Worm (Caenorhabditis elegans) whole organism, young adult: ENCODE measurements around the gene Y41D4B.17.

Source experiments
- B0019.2 ChIP-seq: fragments of 200-800 bp; sonication (Bioruptor generic); conservative IDR thresholded peaks from 2 replicates; pipeline ENCODE4 v1.3.6; 2022; ENCODE audit warnings: missing genetic modification reagents, missing genetic modification characterization, missing compliant biosample characterization
- C06A6.2 ChIP-seq: fragments of 200-800 bp; sonication (Bioruptor generic); conservative IDR thresholded peaks from 2 replicates; pipeline ENCODE4 v1.3.6; 2022; ENCODE audit warnings: missing genetic modification characterization, missing compliant biosample characterization
- C17E4.6 ChIP-seq: fragments of 200-800 bp; sonication (Bioruptor generic); IDR thresholded peaks from 2 replicates; pipeline ENCODE4 v1.3.6; 2022; ENCODE audit warnings: missing genetic modification reagents, missing genetic modification characterization, missing compliant biosample characterization
- F33H1.4 ChIP-seq: fragments of 200-800 bp; sonication (Bioruptor generic); IDR thresholded peaks from 2 replicates; pipeline ENCODE4 v1.3.6; 2022; ENCODE audit warnings: missing genetic modification reagents, missing genetic modification characterization, missing compliant biosample characterization
- F39B2.1 ChIP-seq: fragments of 200-800 bp; sonication (Bioruptor generic); IDR thresholded peaks from 2 replicates; pipeline ENCODE4 v1.3.6; 2022; ENCODE audit warnings: missing genetic modification reagents, missing genetic modification characterization, missing compliant biosample characterization
- F49E8.2 ChIP-seq: sonication (generic microtip); optimal IDR thresholded peaks from 3 replicates; lab custom pipeline; 2017; ENCODE audit warnings: missing genetic modification characterization, mild to moderate bottlenecking, missing compliant biosample characterization, antibody characterized with exemption, moderate library complexity; ENCODE audit not compliant: insufficient read depth
- F52B5.7 ChIP-seq: sonication (generic microtip); optimal IDR thresholded peaks from 2 replicates; lab custom pipeline; 2016; ENCODE audit warnings: mild to moderate bottlenecking, missing genetic modification characterization, missing compliant biosample characterization
- F55B11.4 ChIP-seq: sonication (generic microtip); optimal IDR thresholded peaks from 2 replicates; lab custom pipeline; 2016; ENCODE audit warnings: missing compliant biosample characterization, missing genetic modification characterization, borderline replicate concordance; ENCODE audit not compliant: insufficient read depth
- F57C9.4 ChIP-seq: sonication (generic microtip); optimal IDR thresholded peaks from 2 replicates; lab custom pipeline; 2017; ENCODE audit warnings: mild to moderate bottlenecking, missing genetic modification characterization, missing compliant biosample characterization
- K12H6.12 ChIP-seq: fragments of 200-800 bp; sonication (Bioruptor generic); optimal IDR thresholded peaks from 2 replicates; lab custom pipeline; 2018; ENCODE audit warnings: mild to moderate bottlenecking, missing genetic modification characterization, missing compliant biosample characterization
- Y53F4B.3 ChIP-seq: fragments of 200-800 bp; sonication (Bioruptor generic); IDR thresholded peaks from 2 replicates; pipeline ENCODE4 v1.3.6; 2022; ENCODE audit warnings: missing genetic modification reagents, missing genetic modification characterization, missing compliant biosample characterization
- Y53G8AR.9 ChIP-seq: fragments of 200-800 bp; sonication (Bioruptor generic); conservative IDR thresholded peaks from 2 replicates; pipeline ENCODE4 v1.3.6; 2022; ENCODE audit warnings: missing genetic modification reagents, missing genetic modification characterization, missing compliant biosample characterization
- akir-1 ChIP-seq: fragments of 200-800 bp; sonication (Bioruptor generic); optimal IDR thresholded peaks from 2 replicates; lab custom pipeline; 2018; ENCODE audit warnings: mild to moderate bottlenecking, missing genetic modification characterization, moderate library complexity, missing compliant biosample characterization
- aptf-2 ChIP-seq: fragments of 200-800 bp; sonication (Bioruptor generic); conservative IDR thresholded peaks from 2 replicates; pipeline ENCODE4 v1.3.6; 2022; ENCODE audit warnings: missing genetic modification reagents, missing genetic modification characterization, missing compliant biosample characterization
- aptf-3 ChIP-seq: fragments of 200-800 bp; sonication (Bioruptor generic); IDR thresholded peaks from 2 replicates; pipeline ENCODE4 v1.3.6; 2022; ENCODE audit warnings: missing genetic modification characterization, missing compliant biosample characterization
- attf-3 ChIP-seq: fragments of 200-800 bp; sonication (Bioruptor generic); conservative IDR thresholded peaks from 2 replicates; pipeline ENCODE4 v1.3.6; 2022; ENCODE audit warnings: missing genetic modification reagents, missing genetic modification characterization, missing compliant biosample characterization
- attf-6 ChIP-seq: fragments of 200-800 bp; sonication (Bioruptor generic); IDR thresholded peaks from 2 replicates; pipeline ENCODE4 v1.3.6; 2022; ENCODE audit warnings: missing genetic modification reagents, missing genetic modification characterization, missing compliant biosample characterization
- bed-1 ChIP-seq: fragments of 200-800 bp; sonication (Bioruptor generic); IDR thresholded peaks from 2 replicates; pipeline ENCODE4 v1.3.6; 2022; ENCODE audit warnings: missing genetic modification reagents, missing genetic modification characterization, missing compliant biosample characterization
- cebp-2 ChIP-seq: fragments of 200-800 bp; sonication (Bioruptor generic); IDR thresholded peaks from 2 replicates; pipeline ENCODE4 v1.3.6; 2022; ENCODE audit warnings: missing genetic modification characterization, missing compliant biosample characterization
- ceh-58 ChIP-seq: fragments of 200-800 bp; sonication (Bioruptor generic); IDR thresholded peaks from 2 replicates; pipeline ENCODE4 v1.3.6; 2022; ENCODE audit warnings: missing genetic modification characterization, missing compliant biosample characterization
- dpff-1 ChIP-seq: sonication (generic microtip); optimal IDR thresholded peaks from 2 replicates; lab custom pipeline; 2017; ENCODE audit warnings: mild to moderate bottlenecking, missing genetic modification characterization, missing compliant biosample characterization
- efl-1 ChIP-seq: fragments of 150-350 bp; optimal IDR thresholded peaks from 2 replicates; lab custom pipeline; 2014; ENCODE audit warnings: missing biosample characterization, missing genetic modification reagents, missing genetic modification characterization
- egl-18 ChIP-seq: fragments of 200-800 bp; sonication (Bioruptor generic); IDR thresholded peaks from 2 replicates; pipeline ENCODE4 v1.3.6; 2022; ENCODE audit warnings: missing genetic modification reagents, missing genetic modification characterization, missing compliant biosample characterization
- egrh-3 ChIP-seq: fragments of 200-800 bp; sonication (Bioruptor generic); IDR thresholded peaks from 2 replicates; pipeline ENCODE4 v1.3.6; 2022; ENCODE audit warnings: missing genetic modification reagents, missing genetic modification characterization, missing compliant biosample characterization
- hlh-12 ChIP-seq: sonication (generic microtip); optimal IDR thresholded peaks from 2 replicates; lab custom pipeline; 2016; ENCODE audit warnings: missing genetic modification characterization, missing compliant biosample characterization
- hlh-26 ChIP-seq: fragments of 200-800 bp; sonication (Bioruptor generic); conservative IDR thresholded peaks from 2 replicates; pipeline ENCODE4 v1.3.6; 2022; ENCODE audit warnings: missing genetic modification reagents, missing genetic modification characterization, missing compliant biosample characterization
- let-607 ChIP-seq, 2 experiments: fragments of 200-800 bp in 1 of 2; sonication (Bioruptor generic) in 1 of 2; sonication (generic microtip) in 1 of 2; optimal IDR thresholded peaks; 2 replicates each; lab custom pipeline; 2016 to 2018; ENCODE audit warnings: mild to moderate bottlenecking in 2 of 2, missing compliant biosample characterization in 2 of 2, missing genetic modification characterization in 2 of 2, moderate library complexity in 2 of 2, missing genotype in 1 of 2
- lir-1 ChIP-seq: fragments of 200-800 bp; sonication (Bioruptor generic); conservative IDR thresholded peaks from 2 replicates; pipeline ENCODE4 v1.3.6; 2022; ENCODE audit warnings: missing genetic modification reagents, missing genetic modification characterization, missing compliant biosample characterization
- madf-10 ChIP-seq: sonication (generic microtip); optimal IDR thresholded peaks from 2 replicates; lab custom pipeline; 2016; ENCODE audit warnings: mild to moderate bottlenecking, missing genetic modification characterization, missing compliant biosample characterization
- madf-6 ChIP-seq: fragments of 200-800 bp; sonication (Bioruptor generic); IDR thresholded peaks from 2 replicates; pipeline ENCODE4 v1.3.6; 2022; ENCODE audit warnings: missing genetic modification reagents, missing genetic modification characterization, missing compliant biosample characterization
- madf-8 ChIP-seq: fragments of 200-800 bp; sonication (Bioruptor generic); conservative IDR thresholded peaks from 2 replicates; pipeline ENCODE4 v1.3.6; 2022; ENCODE audit warnings: missing genetic modification reagents, missing genetic modification characterization, missing compliant biosample characterization
- mcd-1 ChIP-seq: fragments of 200-800 bp; sonication (Bioruptor generic); IDR thresholded peaks from 2 replicates; pipeline ENCODE4 v1.3.6; 2022; ENCODE audit warnings: missing genetic modification reagents, missing genetic modification characterization, missing compliant biosample characterization
- nfya-1 ChIP-seq: sonication (generic microtip); optimal IDR thresholded peaks from 2 replicates; lab custom pipeline; 2017; ENCODE audit warnings: antibody characterized with exemption, missing compliant biosample characterization, missing genetic modification characterization, borderline replicate concordance; ENCODE audit not compliant: insufficient read depth
- nfya-2 ChIP-seq: fragments of 200-800 bp; sonication (Bioruptor generic); IDR thresholded peaks from 2 replicates; pipeline ENCODE4 v1.3.6; 2022; ENCODE audit warnings: missing genetic modification reagents, missing genetic modification characterization, missing compliant biosample characterization
- nfyb-1 ChIP-seq: fragments of 200-800 bp; sonication (Bioruptor generic); IDR thresholded peaks from 2 replicates; pipeline ENCODE4 v1.3.6; 2022; ENCODE audit warnings: missing genetic modification reagents, missing genetic modification characterization, missing compliant biosample characterization
- nhr-120 ChIP-seq: fragments of 200-800 bp; sonication (Bioruptor generic); IDR thresholded peaks from 2 replicates; pipeline ENCODE4 v1.3.6; 2022; ENCODE audit warnings: missing genetic modification characterization, missing compliant biosample characterization
- pha-4 ChIP-seq: fragments of 150-350 bp; sonication (generic microtip); optimal IDR thresholded peaks from 2 replicates; lab custom pipeline; 2014; ENCODE audit warnings: missing biosample characterization, missing genetic modification reagents, missing genetic modification characterization
- rcor-1 ChIP-seq: fragments of 200-800 bp; sonication (Bioruptor generic); IDR thresholded peaks from 2 replicates; pipeline ENCODE4 v1.3.6; 2022; ENCODE audit warnings: missing genetic modification reagents, missing genetic modification characterization, missing compliant biosample characterization
- repo-1 ChIP-seq: sonication (generic microtip); optimal IDR thresholded peaks from 2 replicates; lab custom pipeline; 2017; ENCODE audit warnings: mild to moderate bottlenecking, missing genetic modification characterization, missing compliant biosample characterization
- sdz-38 ChIP-seq: sonication (generic microtip); optimal IDR thresholded peaks from 2 replicates; lab custom pipeline; 2016; ENCODE audit warnings: missing genotype, missing genetic modification characterization, missing compliant biosample characterization
- snpc-1.3 ChIP-seq: sonication (generic microtip); optimal IDR thresholded peaks from 2 replicates; lab custom pipeline; 2017; ENCODE audit warnings: missing genetic modification characterization, mild to moderate bottlenecking, missing compliant biosample characterization, antibody characterized with exemption, moderate library complexity, missing genotype, missing genetic modification reagents; ENCODE audit not compliant: insufficient read depth
- somi-1 ChIP-seq: fragments of 200-800 bp; sonication (Bioruptor generic); optimal IDR thresholded peaks from 2 replicates; lab custom pipeline; 2018; ENCODE audit warnings: mild to moderate bottlenecking, missing genetic modification characterization, missing compliant biosample characterization
- sptf-2 ChIP-seq: fragments of 200-800 bp; sonication (Bioruptor generic); optimal IDR thresholded peaks from 2 replicates; lab custom pipeline; 2018; ENCODE audit warnings: mild to moderate bottlenecking, missing genetic modification characterization, missing compliant biosample characterization
- tbp1 ChIP-seq: fragments of 200-800 bp; sonication (Bioruptor generic); optimal IDR thresholded peaks from 2 replicates; lab custom pipeline; 2018; ENCODE audit warnings: mild to moderate bottlenecking, missing genetic modification characterization, missing compliant biosample characterization
- unc-62 ChIP-seq: fragments of 150-350 bp; optimal IDR thresholded peaks from 2 replicates; lab custom pipeline; 2014; ENCODE audit warnings: missing biosample characterization, missing genetic modification reagents, missing genetic modification characterization
- zfh-2 ChIP-seq: fragments of 200-800 bp; sonication (Bioruptor generic); conservative IDR thresholded peaks from 2 replicates; pipeline ENCODE4 v1.3.6; 2022; ENCODE audit warnings: missing genetic modification reagents, missing genetic modification characterization, missing compliant biosample characterization
- zim-3 ChIP-seq: sonication (generic microtip); optimal IDR thresholded peaks from 2 replicates; lab custom pipeline; 2017; ENCODE audit warnings: mild to moderate bottlenecking, missing genetic modification characterization, moderate library complexity, missing compliant biosample characterization
- ztf-6 ChIP-seq: fragments of 200-800 bp; sonication (Bioruptor generic); IDR thresholded peaks from 2 replicates; pipeline ENCODE4 v1.3.6; 2022; ENCODE audit warnings: missing genetic modification reagents, missing genetic modification characterization, missing compliant biosample characterization

Gene Y41D4B.17

DNA sequence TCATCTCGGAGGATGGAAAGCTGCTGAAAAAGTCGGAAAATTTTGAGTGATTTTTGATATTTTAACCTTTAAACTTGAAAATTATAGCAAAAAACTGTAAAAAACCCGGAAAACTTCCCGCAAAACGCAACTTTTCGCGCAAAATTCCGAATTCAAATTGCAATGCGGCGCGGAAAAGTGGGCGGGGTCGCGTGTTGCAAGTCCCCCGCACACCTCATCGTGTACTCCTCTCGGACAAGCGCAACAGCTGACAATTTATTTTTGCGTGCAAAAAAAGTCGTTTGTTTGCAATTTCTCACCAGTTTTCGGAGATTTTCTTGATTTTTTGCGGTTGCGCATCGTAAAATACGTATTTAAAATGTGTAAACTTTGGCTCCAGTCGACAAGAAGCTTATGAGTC lies 35.9 kb downstream of the Y41D4B.17 start, which contains the start of gene npp-8 (continued):
- no peak for TF ChIP-seq bed-1
- no peak for TF ChIP-seq F39B2.1 (GFP tag; lab: Robert Waterston, UW)
- peak; percentile 54 for TF ChIP-seq zim-3 (tag; lab: Kevin White, UChicago)
- no peak for TF ChIP-seq ztf-6
- peak; percentile 77 for TF ChIP-seq madf-8 (GFP tag; lab: Robert Waterston, UW)
- TF ChIP-seq attf-3: peak; percentile 79
- no peak for TF ChIP-seq akir-1 (GFP tag; lab: Kevin White, UChicago)
- no peak for TF ChIP-seq cebp-2 (GFP tag; lab: Robert Waterston, UW)
- TF ChIP-seq egl-18: 0 out of 2 replicates have a peak, but pooled peaks have one; percentile 39
- no peak for TF ChIP-seq sdz-38 (tag; lab: Kevin White, UChicago)
- TF ChIP-seq let-607 (tag; optimal IDR thresholded peaks at IDR 0.05; lab: Kevin White, UChicago): peak in 1 of 2 experiments; percentile 58
- TF ChIP-seq F52B5.7 (tag; lab: Kevin White, UChicago): no peak
- peak; percentile 80 for TF ChIP-seq rcor-1 (GFP tag; lab: Robert Waterston, UW)
- peak; percentile 73 for TF ChIP-seq repo-1 (tag; lab: Kevin White, UChicago)
- TF ChIP-seq efl-1: peak; percentile 93
- peak; percentile 81 for TF ChIP-seq nfyb-1 (GFP tag; lab: Robert Waterston, UW)
- TF ChIP-seq attf-6 (GFP tag; lab: Robert Waterston, UW): peak; percentile 38; the same call in 1 of the 2 replicates
- TF ChIP-seq aptf-2 (GFP tag; lab: Robert Waterston, UW): peak; percentile 75; the same call in 1 of the 2 replicates
- no peak for TF ChIP-seq nhr-120 (GFP tag; lab: Robert Waterston, UW)
- TF ChIP-seq B0019.2 (GFP tag; lab: Robert Waterston, UW): 0 out of 2 replicates have a peak, but pooled peaks have one; percentile 25
- TF ChIP-seq madf-6: peak; percentile 92
- no peak for TF ChIP-seq hlh-12
- TF ChIP-seq Y53F4B.3 (GFP tag; lab: Robert Waterston, UW): no peak
- TF ChIP-seq ceh-58: no peak
- TF ChIP-seq pha-4 (tag; lab: Kevin White, UChicago): peak; percentile 62
- TF ChIP-seq mcd-1 (GFP tag; lab: Robert Waterston, UW): peak; percentile 90
- peak; percentile 70 for TF ChIP-seq tbp1 (GFP tag; lab: Kevin White, UChicago)
- TF ChIP-seq F33H1.4: peak; percentile 81
- peak; percentile 14 for TF ChIP-seq somi-1 (GFP tag; lab: Kevin White, UChicago)
- TF ChIP-seq F49E8.2 (tag; lab: Kevin White, UChicago): peak; percentile 79
- TF ChIP-seq unc-62: no peak
- no peak for TF ChIP-seq hlh-26
- TF ChIP-seq Y53G8AR.9: peak; percentile 93
- no peak; the same call in 1 of the 2 replicates for TF ChIP-seq lir-1
- 0 out of 2 replicates have a peak, but pooled peaks have one; percentile 31 for TF ChIP-seq aptf-3 (GFP tag; lab: Robert Waterston, UW)
- TF ChIP-seq madf-10: peak; percentile 62
- peak; percentile 78 for TF ChIP-seq C17E4.6 (GFP tag; lab: Robert Waterston, UW)
- TF ChIP-seq zfh-2 (GFP tag; lab: Robert Waterston, UW): peak; percentile 83
- TF ChIP-seq dpff-1 (tag; lab: Kevin White, UChicago): no peak
- TF ChIP-seq egrh-3 (GFP tag; lab: Robert Waterston, UW): peak; percentile 65
- TF ChIP-seq sptf-2: peak; percentile 18
- no peak for TF ChIP-seq F57C9.4 (tag; lab: Kevin White, UChicago)
- peak; percentile 83 for TF ChIP-seq snpc-1.3 (tag; lab: Kevin White, UChicago)
- peak; percentile 92 for TF ChIP-seq C06A6.2
- TF ChIP-seq K12H6.12: peak; percentile 72
- TF ChIP-seq nfya-1 (tag; lab: Kevin White, UChicago): no peak
- no peak for TF ChIP-seq nfya-2 (GFP tag; lab: Robert Waterston, UW)
- TF ChIP-seq F55B11.4 (tag; lab: Kevin White, UChicago): no peak
